Worm (Caenorhabditis elegans): Measurements from ENCODE around the gene ikke-1.

ce11 chrIII:9010047-9010446 lies 40.5 kb downstream of the ikke-1 start, which contains the start of gene F59B2.8:
- TF ChIP-seq pha-4 (tag; optimal IDR thresholded peaks at IDR 0.05) (no peak), lsy-2 (tag; optimal IDR thresholded peaks at IDR 0.05) (no peak), mab-5 (tag; optimal IDR thresholded peaks at IDR 0.05) (no peak), ceh-39 (tag; optimal IDR thresholded peaks at IDR 0.05) (no peak), unc-39 (tag; optimal IDR thresholded peaks at IDR 0.05) (no peak), mls-2 (tag; optimal IDR thresholded peaks at IDR 0.05) (peak; percentile 22), mep-1 (tag; optimal IDR thresholded peaks at IDR 0.05) (no peak)

Data from whole organism, mixed stage, embryonic.